Worm (Caenorhabditis elegans) whole organism, late embryonic: ENCODE results near the gene apn-1.

ENCODE experiments used
- ets-4 ChIP-seq: sonication (generic microtip); optimal IDR thresholded peaks from 2 replicates; lab custom pipeline; 2016; ENCODE audit warnings: missing genetic modification characterization, missing compliant biosample characterization
- gmeb-2 ChIP-seq: sonication (generic microtip); optimal IDR thresholded peaks from 2 replicates; lab custom pipeline; 2016; ENCODE audit warnings: missing genetic modification characterization, inconsistent platforms, missing compliant biosample characterization
- nfya-1 ChIP-seq: sonication (generic microtip); optimal IDR thresholded peaks from 2 replicates; lab custom pipeline; 2017; ENCODE audit warnings: missing genetic modification characterization, mild to moderate bottlenecking, missing compliant biosample characterization, antibody characterized with exemption, moderate library complexity
- unc-3 ChIP-seq, 2 experiments: fragments of 200-800 bp in 1 of 2; sonication (Bioruptor generic) in 1 of 2; sonication (generic microtip) in 1 of 2; conservative IDR thresholded peaks in 1 of 2; optimal IDR thresholded peaks in 1 of 2; 2 replicates each; pipeline versions ENCODE4 v1.3.6 to Lab custom; 2016 to 2022; ENCODE audit warnings: missing compliant biosample characterization in 2 of 2, missing genetic modification characterization in 2 of 2, missing genetic modification reagents in 1 of 2
- zip-5 ChIP-seq: sonication (generic microtip); optimal IDR thresholded peaks from 2 replicates; lab custom pipeline; 2016; ENCODE audit warnings: missing genetic modification characterization, missing compliant biosample characterization

DNA sequence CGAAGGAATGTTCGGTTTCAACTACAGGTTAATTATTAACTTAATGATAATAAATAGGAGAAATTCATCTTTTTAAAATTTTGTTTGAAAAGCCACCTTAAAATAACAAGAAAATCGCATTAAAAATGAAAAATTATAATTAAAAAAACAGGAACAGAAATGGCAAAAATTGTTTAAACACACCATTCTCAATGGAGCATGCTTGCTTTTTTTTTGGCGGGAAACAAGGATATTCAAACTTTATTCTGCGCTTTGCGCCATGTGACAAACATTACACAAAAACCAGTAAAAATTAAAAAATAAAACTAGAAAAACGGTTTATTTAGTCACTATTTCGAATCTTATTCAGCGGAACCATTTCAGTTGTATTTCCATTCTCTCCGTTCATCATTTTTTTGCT lies 18.6 kb upstream of the apn-1 start:
- TF ChIP-seq zip-5 = no peak
- TF ChIP-seq nfya-1 (tag; lab: Kevin White, UChicago) = no peak
- no peak for TF ChIP-seq unc-3 (GFP tag; conservative IDR thresholded peaks at IDR 0.05; lab: Robert Waterston, UW)
- TF ChIP-seq unc-3 (tag; optimal IDR thresholded peaks at IDR 0.05; lab: Kevin White, UChicago) = no peak
- TF ChIP-seq gmeb-2 (tag; lab: Kevin White, UChicago) = no peak
- TF ChIP-seq ets-4 = no peak
